Fruit fly (Drosophila melanogaster) whole organism, prepupa: ENCODE data around the gene Oatp33Ea.

Experiments
- CG31627 ChIP-seq: fragments of 200-800 bp; sonication (Bioruptor generic); optimal IDR thresholded peaks from 3 replicates; lab custom pipeline; 2016; ENCODE audit warnings: missing biosample characterization, missing genetic modification characterization
- CG6163 ChIP-seq: fragments of 200-800 bp; sonication (Bioruptor generic); IDR thresholded peaks from 3 replicates; pipeline ENCODE4 v1.3.6; 2022; ENCODE audit warnings: missing biosample characterization, missing genetic modification characterization
- CG6808 ChIP-seq: fragments of 200-800 bp; sonication (Bioruptor generic); optimal IDR thresholded peaks from 3 replicates; lab custom pipeline; 2017; ENCODE audit warnings: missing biosample characterization, missing genetic modification characterization, mild to moderate bottlenecking, moderate library complexity, missing genetic modification reagents
- CG6854 ChIP-seq: fragments of 200-800 bp; sonication (Bioruptor generic); optimal IDR thresholded peaks from 2 replicates; lab custom pipeline; 2017; ENCODE audit warnings: missing biosample characterization, mild to moderate bottlenecking, missing genetic modification characterization
- CG8319 ChIP-seq: fragments of 200-800 bp; sonication (Bioruptor generic); optimal IDR thresholded peaks from 3 replicates; lab custom pipeline; 2016; ENCODE audit warnings: missing biosample characterization, missing genetic modification characterization
- Eip93F ChIP-seq: fragments of 200-800 bp; sonication (Bioruptor generic); optimal IDR thresholded peaks from 2 replicates; lab custom pipeline; 2016; ENCODE audit warnings: missing biosample characterization, mild to moderate bottlenecking, missing genetic modification characterization
- Ets21C ChIP-seq: fragments of 200-800 bp; sonication (Bioruptor generic); optimal IDR thresholded peaks from 3 replicates; lab custom pipeline; 2016; ENCODE audit warnings: missing biosample characterization, missing genetic modification characterization
- OdsH ChIP-seq: fragments of 200-800 bp; sonication (Bioruptor generic); optimal IDR thresholded peaks from 3 replicates; lab custom pipeline; 2016; ENCODE audit warnings: missing biosample characterization, missing genetic modification characterization
- acj6 ChIP-seq: fragments of 200-800 bp; sonication (Bioruptor generic); optimal IDR thresholded peaks from 3 replicates; lab custom pipeline; 2016; ENCODE audit warnings: missing biosample characterization, missing genetic modification characterization
- cyc ChIP-seq: fragments of 200-800 bp; sonication (Bioruptor generic); optimal IDR thresholded peaks from 3 replicates; lab custom pipeline; 2016; ENCODE audit warnings: missing biosample characterization, missing genetic modification characterization
- dac ChIP-seq: fragments of 200-800 bp; sonication (Bioruptor generic); optimal IDR thresholded peaks from 2 replicates; lab custom pipeline; 2017; ENCODE audit warnings: missing biosample characterization, mild to moderate bottlenecking, missing genetic modification characterization
- fd59A ChIP-seq: fragments of 200-800 bp; sonication (Bioruptor generic); optimal IDR thresholded peaks from 2 replicates; lab custom pipeline; 2017; ENCODE audit warnings: missing biosample characterization, mild to moderate bottlenecking, missing genetic modification characterization, missing genetic modification reagents
- fd85E ChIP-seq: fragments of 200-800 bp; sonication (Bioruptor generic); optimal IDR thresholded peaks from 3 replicates; lab custom pipeline; 2016; ENCODE audit warnings: missing biosample characterization, missing genetic modification characterization
- svp ChIP-seq: fragments of 200-800 bp; sonication (Bioruptor generic); peaks from one replicate; lab custom pipeline; 2016; ENCODE audit warnings: missing biosample characterization, missing genetic modification characterization

DNA sequence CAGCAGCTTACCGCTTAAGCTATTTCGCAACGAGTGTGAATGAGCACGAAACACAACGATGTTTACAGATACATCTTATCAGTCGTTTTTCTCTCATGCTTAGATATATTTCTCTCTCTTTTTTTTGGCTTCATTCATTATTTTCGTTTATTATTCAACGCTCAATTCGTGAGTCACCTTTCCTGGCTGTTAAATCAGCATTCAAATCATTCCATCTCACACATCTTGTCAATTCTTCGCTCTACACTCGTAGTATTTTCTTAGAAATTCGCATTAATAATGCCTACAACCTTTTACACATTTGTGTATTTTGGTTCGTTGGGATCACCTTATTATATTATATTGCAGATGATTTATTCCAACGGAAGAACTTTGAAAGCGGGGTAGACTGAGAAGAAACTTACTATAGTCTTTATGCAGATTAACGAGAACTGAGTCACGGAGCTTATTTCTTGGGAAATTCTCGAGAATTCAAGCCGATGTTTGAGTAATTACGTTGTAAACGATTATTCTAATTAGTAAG, 41.1 kb downstream of the Oatp33Ea start:
- TF ChIP-seq CG6854 (GFP tag; lab: Kevin White, UChicago) (no peak), OdsH (GFP tag; lab: Kevin White, UChicago) (no peak), Eip93F (GFP tag; lab: Kevin White, UChicago) (no peak), dac (GFP tag; lab: Kevin White, UChicago) (no peak), acj6 (no peak), Ets21C (GFP tag; lab: Kevin White, UChicago) (no peak), CG31627 (GFP tag; lab: Kevin White, UChicago) (no peak), CG8319 (GFP tag; lab: Kevin White, UChicago) (no peak), CG6808 (GFP tag; lab: Kevin White, UChicago) (no peak), svp (no peak), cyc (GFP tag; lab: Kevin White, UChicago) (no peak), fd59A (GFP tag; lab: Kevin White, UChicago) (no peak), fd85E (GFP tag; lab: Kevin White, UChicago) (no peak), CG6163 (no peak)
